Worm (Caenorhabditis elegans): ENCODE data around the gene clec-1.

The clec-1 gene

ce11 chrV:5717237-5717935, 17.4 kb downstream of the clec-1 start, which contains the start of gene rga-3 (continued):
- no peak for TF ChIP-seq lin-26 (GFP tag; IDR thresholded peaks at IDR 0.05)
- no peak for TF ChIP-seq attf-5 (GFP tag; optimal IDR thresholded peaks at IDR 0.05)
- no peak for TF ChIP-seq ceh-79 (tag; optimal IDR thresholded peaks at IDR 0.05)
- TF ChIP-seq hsf-1 (GFP tag; IDR thresholded peaks at IDR 0.05), result peak; percentile 82
- peak; percentile 85 for TF ChIP-seq B0336.3 (GFP tag; IDR thresholded peaks at IDR 0.05)
- TF ChIP-seq ceh-40 (GFP tag; IDR thresholded peaks at IDR 0.05), result no peak
- no peak for TF ChIP-seq aptf-2 (GFP tag; conservative IDR thresholded peaks at IDR 0.05)
- TF ChIP-seq let-607 (tag; optimal IDR thresholded peaks at IDR 0.05), result no peak
- peak; percentile 97 for TF ChIP-seq efl-1 (GFP tag; optimal IDR thresholded peaks at IDR 0.05)
- no peak for TF ChIP-seq T07F8.4 (tag; optimal IDR thresholded peaks at IDR 0.05)
- peak; percentile 93 for TF ChIP-seq rcor-1 (GFP tag; IDR thresholded peaks at IDR 0.05)
- TF ChIP-seq hmg-20 (GFP tag; IDR thresholded peaks at IDR 0.05), result no peak
- no peak for TF ChIP-seq F39B2.1 (GFP tag; IDR thresholded peaks at IDR 0.05)
- TF ChIP-seq hrde-1 (tag; optimal IDR thresholded peaks at IDR 0.05; ENCODE audit: borderline replicate concordance), result peak; percentile 59
- TF ChIP-seq nfya-1 (tag; optimal IDR thresholded peaks at IDR 0.05; ENCODE audit: borderline replicate concordance, insufficient read depth), result no peak
- peak; percentile 90 for TF ChIP-seq ztf-28 (GFP tag; IDR thresholded peaks at IDR 0.05)
- TF ChIP-seq bed-2 (GFP tag; IDR thresholded peaks at IDR 0.05), result no peak
- TF ChIP-seq ekl-4 (GFP tag; IDR thresholded peaks at IDR 0.05), result peak; percentile 87
- TF ChIP-seq madf-6 (GFP tag; IDR thresholded peaks at IDR 0.05), result peak; percentile 99
- no peak for TF ChIP-seq nhr-27 (tag; optimal IDR thresholded peaks at IDR 0.05)
- TF ChIP-seq lsy-27 (tag; optimal IDR thresholded peaks at IDR 0.05; ENCODE audit: borderline replicate concordance, insufficient read depth), result no peak
- TF ChIP-seq ZK185.1 (tag; optimal IDR thresholded peaks at IDR 0.05; ENCODE audit: poor library complexity, severe bottlenecking), result peak; percentile 27
- TF ChIP-seq ceh-27 (GFP tag; optimal IDR thresholded peaks at IDR 0.05), result no peak
- TF ChIP-seq tbp1 (GFP tag; optimal IDR thresholded peaks at IDR 0.05), result peak; percentile 72
- no peak for TF ChIP-seq mxl-1 (tag; optimal IDR thresholded peaks at IDR 0.05)
- TF ChIP-seq zfh-2 (GFP tag; conservative IDR thresholded peaks at IDR 0.05), result no peak
- no peak for TF ChIP-seq nfyb-1 (GFP tag; IDR thresholded peaks at IDR 0.05)
- no peak for TF ChIP-seq gei-17 (GFP tag; optimal IDR thresholded peaks at IDR 0.05)
- TF ChIP-seq repo-1 (tag; optimal IDR thresholded peaks at IDR 0.05), result no peak
- peak; percentile 91 for TF ChIP-seq dox-1 (GFP tag; IDR thresholded peaks at IDR 0.05)
- no peak for TF ChIP-seq K11D2.4 (GFP tag; IDR thresholded peaks at IDR 0.05)
- no peak for TF ChIP-seq madf-10 (tag; optimal IDR thresholded peaks at IDR 0.05)
- no peak for TF ChIP-seq somi-1 (GFP tag; optimal IDR thresholded peaks at IDR 0.05)
- TF ChIP-seq him-1 (tag; optimal IDR thresholded peaks at IDR 0.05), result peak; percentile 91
- peak; percentile 82 for TF ChIP-seq snpc-1.1 (tag; optimal IDR thresholded peaks at IDR 0.05; ENCODE audit: insufficient read depth)
- no peak for TF ChIP-seq F57C9.4 (tag; optimal IDR thresholded peaks at IDR 0.05)
- TF ChIP-seq ztf-26 (tag; optimal IDR thresholded peaks at IDR 0.05), result no peak
- TF ChIP-seq snpc-4 (GFP tag; optimal IDR thresholded peaks at IDR 0.05), result peak; percentile 62
- peak in 3 of 4 experiments; percentile 49 to 68 (median 64) for TF ChIP-seq snpc-4 (tag; optimal IDR thresholded peaks at IDR 0.05)
- no peak for TF ChIP-seq egl-18 (GFP tag; IDR thresholded peaks at IDR 0.05)
- no peak for TF ChIP-seq rec-8 (tag; optimal IDR thresholded peaks at IDR 0.05)
- TF ChIP-seq F49E8.2 (tag; optimal IDR thresholded peaks at IDR 0.05; ENCODE audit: insufficient read depth), result peak; percentile 96
- TF ChIP-seq attf-3 (GFP tag; conservative IDR thresholded peaks at IDR 0.05), result peak; percentile 86
- no peak for TF ChIP-seq sptf-2 (GFP tag; optimal IDR thresholded peaks at IDR 0.05)
- no peak for TF ChIP-seq die-1 (tag; optimal IDR thresholded peaks at IDR 0.05)
- no peak for TF ChIP-seq lin-40 (tag; optimal IDR thresholded peaks at IDR 0.05)
- no peak for TF ChIP-seq B0261.1 (tag; optimal IDR thresholded peaks at IDR 0.05)

Measured in whole organism, young adult.